Worm (Caenorhabditis elegans): ENCODE measurements around the gene Y41C4A.9.

Gene Y41C4A.9

ce11 chrIII:11692380-11692779 is 26.1 kb downstream of the Y41C4A.9 start:
- peak; percentile 48 for TF ChIP-seq nhr-85 (tag)
- no peak for TF ChIP-seq nhr-20 (tag; optimal IDR thresholded peaks at IDR 0.05)
- peak; percentile 10 for TF ChIP-seq fkh-8 (tag; optimal IDR thresholded peaks at IDR 0.05)

- TF ChIP-seq nhr-71 (tag; optimal IDR thresholded peaks at IDR 0.05): no peak
- TF ChIP-seq fkh-4 (tag; optimal IDR thresholded peaks at IDR 0.05; ENCODE audit: borderline replicate concordance): no peak
- no peak for TF ChIP-seq zip-4 (GFP tag; optimal IDR thresholded peaks at IDR 0.05)
- no peak for TF ChIP-seq alr-1 (tag; optimal IDR thresholded peaks at IDR 0.05; ENCODE audit: borderline replicate concordance)
- TF ChIP-seq unc-62 (GFP tag; optimal IDR thresholded peaks at IDR 0.05): no peak
- TF ChIP-seq F16B12.6 (tag; optimal IDR thresholded peaks at IDR 0.05): no peak
- TF ChIP-seq nhr-77 (tag; optimal IDR thresholded peaks at IDR 0.05): no peak
- TF ChIP-seq zag-1 (tag; optimal IDR thresholded peaks at IDR 0.05): no peak
These were observed 28.6 kb downstream of the Y41C4A.9 start for ce11 chrIII:11689887-11690286.

DNA sequence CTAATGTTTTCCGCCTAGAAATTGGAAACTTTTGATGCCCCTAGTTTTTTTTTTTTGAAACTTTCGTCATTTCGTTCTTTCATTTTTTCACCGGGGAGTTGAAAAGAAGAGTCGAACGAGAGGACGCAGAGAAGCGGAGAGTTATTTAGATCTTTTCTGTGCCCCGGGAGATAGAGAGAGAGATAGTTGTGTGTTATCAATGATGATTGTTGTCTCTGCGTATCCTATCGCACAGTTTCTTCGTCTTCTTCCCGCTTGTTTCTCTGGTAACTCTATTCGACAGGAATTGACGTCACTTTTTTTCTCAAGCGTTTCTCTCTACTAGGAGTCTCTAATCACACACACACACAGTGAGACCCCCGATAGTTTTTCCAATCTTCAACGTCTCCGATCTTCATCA is 29.1 kb downstream of the Y41C4A.9 start:
- TF ChIP-seq nhr-85 (tag) (peak; percentile 91), xbp-1 (tag; optimal IDR thresholded peaks at IDR 0.05) (peak; percentile 33), lin-35 (GFP tag; optimal IDR thresholded peaks at IDR 0.05) (peak in 1 of 2 experiments; percentile 80), fos-1 (tag; optimal IDR thresholded peaks at IDR 0.05) (no peak), nhr-71 (tag; optimal IDR thresholded peaks at IDR 0.05) (peak; percentile 79), fkh-8 (tag; optimal IDR thresholded peaks at IDR 0.05) (no peak), C16A3.4 (tag; optimal IDR thresholded peaks at IDR 0.05) (peak; percentile 61), aly-2 (tag; optimal IDR thresholded peaks at IDR 0.05) (no peak), snu-23 (GFP tag; optimal IDR thresholded peaks at IDR 0.05) (peak; percentile 78), rnt-1 (tag; optimal IDR thresholded peaks at IDR 0.05) (peak; percentile 27), hlh-17 (GFP tag; optimal IDR thresholded peaks at IDR 0.05; ENCODE audit: borderline replicate concordance) (no peak), swsn-7 (tag; optimal IDR thresholded peaks at IDR 0.05) (peak; percentile 26), mep-1 (tag; optimal IDR thresholded peaks at IDR 0.05) (peak; percentile 37), nhr-20 (tag; optimal IDR thresholded peaks at IDR 0.05) (peak; percentile 77), ceh-8 (GFP tag; optimal IDR thresholded peaks at IDR 0.05) (no peak), egl-27 (tag; optimal IDR thresholded peaks at IDR 0.05) (peak in 1 of 2 experiments; percentile 33), ceh-88 (GFP tag; IDR thresholded peaks at IDR 0.05) (no peak), dpl-1 (GFP tag; optimal IDR thresholded peaks at IDR 0.05) (peak; percentile 11 to 17 (median 16)), pqm-1 (tag; optimal IDR thresholded peaks at IDR 0.05) (peak; percentile 88), lir-3 (tag; optimal IDR thresholded peaks at IDR 0.05; ENCODE audit: poor library complexity) (peak; percentile 6), blmp-1 (tag; optimal IDR thresholded peaks at IDR 0.05) (peak; percentile 73), jun-1 (tag; optimal IDR thresholded peaks at IDR 0.05) (peak; percentile 59), dsc-1 (tag; optimal IDR thresholded peaks at IDR 0.05) (no peak), grh-1 (GFP tag; IDR thresholded peaks at IDR 0.05) (no peak), mab-9 (GFP tag; IDR thresholded peaks at IDR 0.05) (no peak), pax-3 (tag; optimal IDR thresholded peaks at IDR 0.05) (peak; percentile 21), ceh-82 (tag; optimal IDR thresholded peaks at IDR 0.05) (peak in 2 of 3 experiments; percentile 6 to 8), elt-2 (tag; optimal IDR thresholded peaks at IDR 0.05) (peak; percentile 78), lin-13 (GFP tag; optimal IDR thresholded peaks at IDR 0.05) (peak; percentile 25), nhr-19 (GFP tag; conservative IDR thresholded peaks at IDR 0.05) (peak; percentile 52), lsy-2 (tag; optimal IDR thresholded peaks at IDR 0.05) (peak; percentile 8 to 79), nhr-12 (tag; optimal IDR thresholded peaks at IDR 0.05) (no peak), tlp-1 (tag; optimal IDR thresholded peaks at IDR 0.05) (no peak), unc-130 (tag; optimal IDR thresholded peaks at IDR 0.05) (peak; percentile 67), ztf-4 (tag; optimal IDR thresholded peaks at IDR 0.05) (no peak), hlh-4 (tag; optimal IDR thresholded peaks at IDR 0.05) (no peak), zag-1 (tag; optimal IDR thresholded peaks at IDR 0.05) (no peak), tbx-2 (tag; optimal IDR thresholded peaks at IDR 0.05) (peak; percentile 68), ama-1 (optimal IDR thresholded peaks at IDR 0.05) (no peak), elt-3 (tag; optimal IDR thresholded peaks at IDR 0.05) (peak in 4 of 6 experiments; percentile 35 to 95 (median 82)), efl-1 (optimal IDR thresholded peaks at IDR 0.05) (peak; percentile 29 to 41), efl-1 (GFP tag; optimal IDR thresholded peaks at IDR 0.05 in 1 of 2) (peak; percentile 18 to 94), sup-37 (GFP tag; optimal IDR thresholded peaks at IDR 0.05) (no peak)
